Worm (Caenorhabditis elegans): ENCODE results near the gene gtap-1.

gtap-1 gene

DNA sequence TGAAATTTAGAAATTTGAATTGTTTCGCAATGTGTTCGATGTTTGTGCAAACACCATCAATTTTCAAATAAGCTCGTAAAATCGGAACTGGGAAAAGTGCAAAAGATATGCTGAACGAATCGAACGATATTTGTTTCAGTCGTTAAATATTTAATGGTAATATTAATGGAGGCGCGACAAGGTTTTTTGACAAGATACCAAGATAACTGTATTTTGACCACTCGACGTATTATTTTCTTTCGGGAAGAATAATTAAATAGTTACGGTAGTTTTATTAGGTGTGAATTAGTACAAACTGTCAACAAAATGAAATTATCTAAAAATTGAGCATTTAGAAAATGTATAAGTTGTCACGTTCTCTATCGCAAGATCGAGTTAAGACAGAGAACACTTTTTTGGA lies 28.7 kb downstream of the gtap-1 start:
- no peak for TF ChIP-seq nhr-237 (tag; optimal IDR thresholded peaks at IDR 0.05)
- no peak for TF ChIP-seq zag-1 (tag; optimal IDR thresholded peaks at IDR 0.05)
- no peak for TF ChIP-seq unc-86 (tag; optimal IDR thresholded peaks at IDR 0.05)
- TF ChIP-seq mab-9 (GFP tag; IDR thresholded peaks at IDR 0.05): no peak
- no peak for TF ChIP-seq nhr-47 (tag; optimal IDR thresholded peaks at IDR 0.05)
- no peak for TF ChIP-seq sup-37 (GFP tag; optimal IDR thresholded peaks at IDR 0.05)
- TF ChIP-seq rnt-1 (tag; optimal IDR thresholded peaks at IDR 0.05): no peak
- TF ChIP-seq lin-14 (GFP tag; optimal IDR thresholded peaks at IDR 0.05): no peak
- TF ChIP-seq fkh-4 (tag; optimal IDR thresholded peaks at IDR 0.05; ENCODE audit: borderline replicate concordance): no peak
- no peak for TF ChIP-seq xbp-1 (tag; optimal IDR thresholded peaks at IDR 0.05)
- no peak for TF ChIP-seq hlh-4 (tag; optimal IDR thresholded peaks at IDR 0.05)
- no peak for TF ChIP-seq lin-39 (tag; optimal IDR thresholded peaks at IDR 0.05)
- no peak for TF ChIP-seq hpl-2 (GFP tag; optimal IDR thresholded peaks at IDR 0.05)
- no peak for TF ChIP-seq ztf-11 (tag; optimal IDR thresholded peaks at IDR 0.05)
- TF ChIP-seq efl-3 (GFP tag; optimal IDR thresholded peaks at IDR 0.05): no peak

DNA sequence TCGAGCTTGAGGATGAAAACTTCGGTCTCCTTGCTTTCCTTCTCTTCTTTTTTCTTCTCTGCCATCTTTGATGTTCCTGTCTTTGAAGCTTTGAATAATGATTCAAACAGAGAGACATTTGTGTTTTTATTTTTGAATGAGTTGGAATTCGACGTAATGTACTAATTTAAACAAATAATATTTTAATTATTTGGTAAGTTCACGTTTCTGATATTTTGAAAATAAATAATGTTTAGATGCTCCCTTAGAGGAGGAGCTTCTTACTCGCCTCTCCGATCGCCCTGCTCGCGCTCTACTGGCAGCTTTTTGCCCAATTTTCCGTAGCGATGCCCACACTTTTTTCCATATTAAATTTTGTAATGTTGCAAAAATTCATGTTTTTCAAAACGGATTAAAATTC lies 32.0 kb downstream of the gtap-1 start, which contains the start of the genes K05F1.9 and K05F1.1:
TSS of gene K05F1.9 (minus strand) at position 101 of the 400 bp plus-strand sequence.
TSS of gene K05F1.1 (plus strand) at position 308 of the 400 bp plus-strand sequence.
- no peak for TF ChIP-seq nhr-71 (tag; optimal IDR thresholded peaks at IDR 0.05)
- TF ChIP-seq alr-1 (tag; optimal IDR thresholded peaks at IDR 0.05; ENCODE audit: borderline replicate concordance): no peak
- TF ChIP-seq efl-3 (GFP tag; optimal IDR thresholded peaks at IDR 0.05): no peak
- TF ChIP-seq nhr-237 (tag; optimal IDR thresholded peaks at IDR 0.05): no peak
- TF ChIP-seq lin-14 (GFP tag; optimal IDR thresholded peaks at IDR 0.05): no peak
- no peak for TF ChIP-seq C04F5.9 (tag; optimal IDR thresholded peaks at IDR 0.05)
- TF ChIP-seq snu-23 (GFP tag; optimal IDR thresholded peaks at IDR 0.05): no peak
- no peak for TF ChIP-seq dpl-1 (GFP tag; optimal IDR thresholded peaks at IDR 0.05)
- TF ChIP-seq vab-15 (tag; optimal IDR thresholded peaks at IDR 0.05): no peak
- no peak for TF ChIP-seq fkh-4 (tag; optimal IDR thresholded peaks at IDR 0.05; ENCODE audit: borderline replicate concordance)
- no peak for TF ChIP-seq mab-9 (GFP tag; IDR thresholded peaks at IDR 0.05)
- no peak for TF ChIP-seq zip-4 (GFP tag; optimal IDR thresholded peaks at IDR 0.05)
- TF ChIP-seq snpc-4 (tag; optimal IDR thresholded peaks at IDR 0.05): no peak
- TF ChIP-seq fkh-10 (GFP tag; optimal IDR thresholded peaks at IDR 0.05): no peak
- no peak for TF ChIP-seq egl-13 (tag; optimal IDR thresholded peaks at IDR 0.05)
- no peak for TF ChIP-seq unc-30 (tag; optimal IDR thresholded peaks at IDR 0.05)

DNA sequence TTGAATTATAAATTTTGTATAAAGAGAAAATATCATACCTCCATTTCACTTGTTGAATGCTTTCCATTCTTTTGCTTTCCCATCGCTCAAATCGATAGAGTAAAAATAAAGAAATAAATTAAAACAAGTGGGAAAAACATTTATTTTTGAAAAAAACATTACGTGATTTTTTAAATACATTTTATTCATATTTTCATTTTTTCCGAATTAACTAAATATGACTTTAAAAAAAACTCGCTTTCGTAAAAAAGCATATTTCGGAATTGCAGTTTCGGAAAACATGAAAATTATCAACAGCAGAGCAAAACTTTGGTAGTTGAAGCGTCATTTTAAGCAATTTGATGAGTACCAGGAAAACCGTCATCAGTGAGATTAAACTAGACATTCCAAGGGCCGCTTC lies 33.5 kb downstream of the gtap-1 start, which contains the start of gene K05F1.8:
TSS of gene K05F1.8 (minus strand) at position 101 of the 400 bp plus-strand sequence.
- no peak for TF ChIP-seq nhr-19 (GFP tag; conservative IDR thresholded peaks at IDR 0.05)
- TF ChIP-seq ceh-88 (GFP tag; IDR thresholded peaks at IDR 0.05): no peak
- TF ChIP-seq nhr-71 (tag; optimal IDR thresholded peaks at IDR 0.05): no peak
- no peak for TF ChIP-seq mef-2 (tag; optimal IDR thresholded peaks at IDR 0.05)

DNA sequence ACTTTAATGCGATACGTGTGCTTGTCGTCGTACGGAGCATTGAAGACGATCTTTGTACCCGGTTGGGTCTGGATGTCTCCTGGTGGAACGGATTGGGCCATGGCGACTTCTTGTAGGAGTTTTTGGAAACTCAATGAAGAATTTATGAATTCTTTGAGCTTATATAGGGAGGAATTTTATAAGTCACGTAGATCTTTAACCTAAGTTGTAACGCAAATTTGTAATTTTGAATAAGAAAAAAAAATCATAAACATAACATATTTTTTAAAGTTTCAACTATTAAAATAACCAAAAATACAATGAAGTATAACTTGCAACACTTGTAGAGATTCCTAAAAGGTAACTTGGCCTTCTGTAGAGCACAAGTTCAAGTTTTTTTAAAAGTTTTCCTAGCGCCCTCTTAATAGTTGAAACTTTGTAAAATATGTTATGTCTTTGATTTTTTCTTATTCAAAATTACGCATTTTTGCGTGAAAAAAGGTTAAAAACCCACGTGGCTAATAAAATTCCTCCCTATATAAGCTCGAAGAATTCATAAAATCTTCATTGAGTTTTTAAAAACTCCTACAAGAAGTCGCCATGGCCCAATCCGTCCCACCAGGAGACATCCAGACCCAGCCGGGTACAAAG lies 35.6 kb downstream of the gtap-1 start, which contains the start of the genes msp-63 and msp-142:
TSS of gene msp-63 (minus strand) at position 101 of the 630 bp plus-strand sequence.
TSS of gene msp-142 (plus strand) at position 580 of the 630 bp plus-strand sequence.
- no peak for TF ChIP-seq ets-5 (GFP tag; IDR thresholded peaks at IDR 0.05)
- TF ChIP-seq lin-35 (GFP tag; optimal IDR thresholded peaks at IDR 0.05): no peak
- TF ChIP-seq aly-2 (tag; optimal IDR thresholded peaks at IDR 0.05): no peak
- TF ChIP-seq tbx-2 (tag; optimal IDR thresholded peaks at IDR 0.05): no peak
- TF ChIP-seq ces-1 (GFP tag; optimal IDR thresholded peaks at IDR 0.05): no peak
- TF ChIP-seq rnt-1 (tag; optimal IDR thresholded peaks at IDR 0.05): no peak
- no peak for TF ChIP-seq nhr-237 (tag; optimal IDR thresholded peaks at IDR 0.05)
- TF ChIP-seq unc-130 (tag; optimal IDR thresholded peaks at IDR 0.05): no peak
- no peak for TF ChIP-seq mep-1 (tag; optimal IDR thresholded peaks at IDR 0.05)
- no peak for TF ChIP-seq ceh-88 (GFP tag; IDR thresholded peaks at IDR 0.05)
- no peak for TF ChIP-seq nhr-76 (tag; optimal IDR thresholded peaks at IDR 0.05)

Data from whole organism, L1 larva.